Fruit fly (Drosophila melanogaster) whole organism, embryonic: ENCODE data around the gene Targ2.
A peak's percentile ranks its signal among the peaks of the same experiment; 100 is the strongest.

Experiments
- Bgb ChIP-seq: fragments of 200-800 bp; sonication (Bioruptor generic); IDR thresholded peaks from 2 replicates; pipeline ENCODE4 v1.3.6; 2022; ENCODE audit warnings: missing biosample characterization, missing genetic modification characterization; ENCODE audit not compliant: partially characterized antibody
- CG13287 ChIP-seq: fragments of 200-800 bp; sonication (Bioruptor generic); IDR thresholded peaks from 2 replicates; pipeline ENCODE4 v1.3.6; 2022; ENCODE audit warnings: missing biosample characterization, missing genetic modification characterization; ENCODE audit not compliant: partially characterized antibody
- CG14014 ChIP-seq: fragments of 200-800 bp; sonication (Bioruptor generic); IDR thresholded peaks from 2 replicates; pipeline ENCODE4 v1.3.6; 2022; ENCODE audit warnings: missing biosample characterization, missing genetic modification characterization
- CG15514 ChIP-seq: fragments of 200-800 bp; sonication (Bioruptor generic); optimal IDR thresholded peaks from 3 replicates; lab custom pipeline; 2017; ENCODE audit warnings: missing biosample characterization, missing genetic modification characterization, mild to moderate bottlenecking, moderate library complexity, missing genetic modification reagents
- CG1603 ChIP-seq: fragments of 200-800 bp; sonication (Bioruptor generic); optimal IDR thresholded peaks from 2 replicates; lab custom pipeline; 2019; ENCODE audit warnings: missing biosample characterization, mild to moderate bottlenecking, missing genetic modification characterization, moderate library complexity
- CG16815 ChIP-seq: fragments of 200-800 bp; sonication (Bioruptor generic); optimal IDR thresholded peaks from 3 replicates; lab custom pipeline; 2017; ENCODE audit warnings: missing biosample characterization, mild to moderate bottlenecking, missing genetic modification characterization
- CG17385 ChIP-seq: fragments of 200-800 bp; sonication (Bioruptor generic); optimal IDR thresholded peaks from 3 replicates; lab custom pipeline; 2018; ENCODE audit warnings: missing biosample characterization, mild to moderate bottlenecking, missing genetic modification characterization
- CG18619 ChIP-seq: fragments of 200-800 bp; sonication (Bioruptor generic); optimal IDR thresholded peaks from 3 replicates; lab custom pipeline; 2017; ENCODE audit warnings: missing biosample characterization, mild to moderate bottlenecking, missing genetic modification characterization
- CG2875 ChIP-seq: fragments of 200-800 bp; sonication (Bioruptor generic); optimal IDR thresholded peaks from 2 replicates; lab custom pipeline; 2017; ENCODE audit warnings: missing biosample characterization, mild to moderate bottlenecking, missing genetic modification characterization, missing genetic modification reagents
- CG3163 ChIP-seq: fragments of 200-800 bp; sonication (Bioruptor generic); optimal IDR thresholded peaks from 3 replicates; lab custom pipeline; 2016; ENCODE audit warnings: missing biosample characterization, missing genetic modification characterization
- CG32532 ChIP-seq: fragments of 200-800 bp; sonication (Bioruptor generic); IDR thresholded peaks from 2 replicates; pipeline ENCODE4 v1.3.6; 2022; ENCODE audit warnings: missing biosample characterization, missing genetic modification characterization
- CG42726 ChIP-seq: fragments of 200-800 bp; sonication (Bioruptor generic); IDR thresholded peaks from 2 replicates; pipeline ENCODE4 v1.3.6; 2022; ENCODE audit warnings: missing biosample characterization, missing genetic modification characterization; ENCODE audit not compliant: partially characterized antibody
- CG4360 ChIP-seq: fragments of 200-800 bp; sonication (Bioruptor generic); IDR thresholded peaks from 2 replicates; pipeline ENCODE4 v1.3.6; 2022; ENCODE audit warnings: missing biosample characterization, missing genetic modification characterization
- CG5180 ChIP-seq: fragments of 200-800 bp; sonication (Bioruptor generic); optimal IDR thresholded peaks from 3 replicates; lab custom pipeline; 2017; ENCODE audit warnings: missing biosample characterization, missing genetic modification characterization, mild to moderate bottlenecking, moderate library complexity, missing genetic modification reagents
- CG6791 ChIP-seq: fragments of 200-800 bp; sonication (Bioruptor generic); IDR thresholded peaks from 3 replicates; pipeline ENCODE4 v1.3.6; 2022; ENCODE audit warnings: missing biosample characterization, missing genetic modification characterization; ENCODE audit not compliant: partially characterized antibody
- CG8478 ChIP-seq: fragments of >200 bp; optimal IDR thresholded peaks from 2 replicates; lab custom pipeline; 2018
- Deaf1 ChIP-seq: fragments of 200-800 bp; optimal IDR thresholded peaks from 3 replicates; lab custom pipeline; 2019; ENCODE audit warnings: missing biosample characterization, mild to moderate bottlenecking, missing genetic modification characterization, moderate library complexity
- Dek ChIP-seq: fragments of 200-800 bp; sonication (Bioruptor generic); optimal IDR thresholded peaks from 3 replicates; lab custom pipeline; 2019; ENCODE audit warnings: missing biosample characterization, mild to moderate bottlenecking, missing genetic modification characterization, moderate library complexity
- Dll ChIP-seq: fragments of 200-800 bp; sonication (Bioruptor generic); IDR thresholded peaks from 4 replicates; pipeline ENCODE4 v1.3.6; 2022; ENCODE audit warnings: missing biosample characterization, missing genetic modification characterization; ENCODE audit not compliant: partially characterized antibody
- Dp ChIP-seq: fragments of 200-800 bp; sonication (Bioruptor generic); optimal IDR thresholded peaks from 2 replicates; lab custom pipeline; 2018; ENCODE audit warnings: missing biosample characterization, mild to moderate bottlenecking, missing genetic modification characterization, moderate library complexity
- Eip74EF ChIP-seq, 2 experiments: fragments of 200-800 bp in 1 of 2; fragments of >200 bp in 1 of 2; sonication (Bioruptor generic) in 1 of 2; optimal IDR thresholded peaks; 2 replicates each; lab custom pipeline; 2017 to 2019; ENCODE audit warnings: missing biosample characterization in 2 of 2, missing genetic modification characterization in 2 of 2, mild to moderate bottlenecking in 1 of 2, moderate library complexity in 1 of 2
- HLH3B ChIP-seq: fragments of 200-800 bp; sonication (Bioruptor generic); IDR thresholded peaks from 2 replicates; pipeline ENCODE4 v1.3.6; 2022; ENCODE audit warnings: missing biosample characterization, missing genetic modification characterization
- HLHmδ ChIP-seq: fragments of 200-800 bp; sonication (Bioruptor generic); optimal IDR thresholded peaks from 2 replicates; lab custom pipeline; 2018; ENCODE audit warnings: missing biosample characterization, mild to moderate bottlenecking, missing genetic modification characterization, moderate library complexity
- MTF-1 ChIP-seq: fragments of 200-800 bp; sonication (Bioruptor generic); optimal IDR thresholded peaks from 2 replicates; lab custom pipeline; 2018; ENCODE audit warnings: missing biosample characterization, mild to moderate bottlenecking, missing genetic modification characterization, borderline replicate concordance
- Myb ChIP-seq: fragments of 200-800 bp; sonication (Bioruptor generic); optimal IDR thresholded peaks from 2 replicates; lab custom pipeline; 2016; ENCODE audit warnings: missing biosample characterization, missing genetic modification characterization
- Nf-YB ChIP-seq: fragments of 200-800 bp; sonication (Bioruptor generic); optimal IDR thresholded peaks from 3 replicates; lab custom pipeline; 2019; ENCODE audit warnings: missing biosample characterization, mild to moderate bottlenecking, missing genetic modification characterization, moderate library complexity
- Scr ChIP-seq: fragments of 200-800 bp; sonication (Bioruptor generic); IDR thresholded peaks from 2 replicates; pipeline ENCODE4 v1.3.6; 2022; ENCODE audit warnings: missing biosample characterization, missing genetic modification characterization; ENCODE audit not compliant: partially characterized antibody
- Trl ChIP-seq, 3 experiments: fragments of >200 bp in 2 of 3; fragments of 200-800 bp in 1 of 3; sonication (Bioruptor generic) in 1 of 3; optimal IDR thresholded peaks; 2 replicates in 1 of 3; 3 replicates in 2 of 3; lab custom pipeline; 2016 to 2017; ENCODE audit warnings: missing biosample characterization in 1 of 3, missing genetic modification characterization in 1 of 3
- Vsx1 ChIP-seq: fragments of 200-800 bp; sonication (Bioruptor generic); optimal IDR thresholded peaks from 2 replicates; lab custom pipeline; 2017; ENCODE audit warnings: missing biosample characterization, mild to moderate bottlenecking, missing genetic modification characterization, missing genetic modification reagents
- ase ChIP-seq: fragments of 200-800 bp; sonication (Bioruptor generic); IDR thresholded peaks from 3 replicates; pipeline ENCODE4 v1.3.6; 2022; ENCODE audit warnings: missing biosample characterization, missing genetic modification characterization
- bbx ChIP-seq: fragments of 200-800 bp; sonication (Bioruptor generic); IDR thresholded peaks from 2 replicates; pipeline ENCODE4 v1.3.6; 2022; ENCODE audit warnings: missing biosample characterization, missing genetic modification characterization; ENCODE audit not compliant: partially characterized antibody
- bowl ChIP-seq: fragments of 200-800 bp; sonication (Bioruptor generic); IDR thresholded peaks from 2 replicates; pipeline ENCODE4 v1.3.6; 2022; ENCODE audit warnings: missing biosample characterization, missing genetic modification characterization
- ci ChIP-seq: fragments of 200-800 bp; sonication (Bioruptor generic); IDR thresholded peaks from 3 replicates; pipeline ENCODE4 v1.3.6; 2022; ENCODE audit warnings: missing biosample characterization, missing genetic modification characterization
- dan ChIP-seq: fragments of 200-800 bp; sonication (Bioruptor generic); IDR thresholded peaks from 2 replicates; pipeline ENCODE4 v1.3.6; 2022; ENCODE audit warnings: missing biosample characterization, missing genetic modification characterization
- ftz-f1 ChIP-seq: fragments of 200-800 bp; sonication (Bioruptor generic); optimal IDR thresholded peaks from 2 replicates; lab custom pipeline; 2016; ENCODE audit warnings: missing biosample characterization, missing genetic modification characterization
- her ChIP-seq: fragments of 200-800 bp; sonication (Bioruptor generic); optimal IDR thresholded peaks from 2 replicates; lab custom pipeline; 2016; ENCODE audit warnings: missing biosample characterization, missing genetic modification characterization
- hkb ChIP-seq, 2 experiments: fragments of 200-800 bp in 1 of 2; fragments of >200 bp in 1 of 2; sonication (Bioruptor generic) in 1 of 2; IDR thresholded peaks in 1 of 2; optimal IDR thresholded peaks in 1 of 2; 2 replicates each; pipeline versions ENCODE4 v1.3.6 to Lab custom; 2017 to 2022; ENCODE audit warnings: missing biosample characterization in 1 of 2, missing genetic modification characterization in 1 of 2
- lab ChIP-seq: fragments of 200-800 bp; sonication (Bioruptor generic); optimal IDR thresholded peaks from 3 replicates; lab custom pipeline; 2017; ENCODE audit warnings: missing biosample characterization, missing genetic modification characterization, mild to moderate bottlenecking, moderate library complexity, missing genetic modification reagents
- nerfin-2 ChIP-seq: fragments of 200-800 bp; sonication (Bioruptor generic); IDR thresholded peaks from 2 replicates; pipeline ENCODE4 v1.3.6; 2022; ENCODE audit warnings: missing biosample characterization, missing genetic modification characterization; ENCODE audit not compliant: partially characterized antibody
- nom ChIP-seq: fragments of 200-800 bp; sonication (Bioruptor generic); optimal IDR thresholded peaks from 2 replicates; lab custom pipeline; 2017; ENCODE audit warnings: missing biosample characterization, missing genetic modification characterization, mild to moderate bottlenecking, moderate library complexity, missing genetic modification reagents
- scrt ChIP-seq: fragments of 200-800 bp; sonication (Bioruptor generic); optimal IDR thresholded peaks from 2 replicates; lab custom pipeline; 2018; ENCODE audit warnings: missing biosample characterization, mild to moderate bottlenecking, missing genetic modification characterization, moderate library complexity
- sens ChIP-seq: fragments of 200-800 bp; sonication (Bioruptor generic); peaks from one replicate; lab custom pipeline; 2016; ENCODE audit warnings: missing biosample characterization, missing genetic modification characterization
- sim ChIP-seq: fragments of 200-800 bp; sonication (Bioruptor generic); IDR thresholded peaks from 2 replicates; pipeline ENCODE4 v1.3.6; 2022; ENCODE audit warnings: missing biosample characterization, missing genetic modification characterization
- tna ChIP-seq: fragments of 200-800 bp; sonication (Bioruptor generic); IDR thresholded peaks from 2 replicates; pipeline ENCODE4 v1.3.6; 2022; ENCODE audit warnings: missing biosample characterization, missing genetic modification characterization; ENCODE audit not compliant: partially characterized antibody
- zen2 ChIP-seq: fragments of 200-800 bp; sonication (Bioruptor generic); IDR thresholded peaks from 3 replicates; pipeline ENCODE4 v1.3.6; 2022; ENCODE audit warnings: missing biosample characterization, missing genetic modification characterization; ENCODE audit not compliant: partially characterized antibody
- zfh1 ChIP-seq: fragments of 200-800 bp; sonication (Bioruptor generic); IDR thresholded peaks from 3 replicates; pipeline ENCODE4 v1.3.6; 2022; ENCODE audit warnings: missing biosample characterization, missing genetic modification characterization

Targ2 gene

dm6 chr3L:21239999-21240509 is 37.0 kb upstream of the Targ2 start (continued):
- no peak for TF ChIP-seq hkb (optimal IDR thresholded peaks at IDR 0.05; lab: Kevin White, UChicago)
- TF ChIP-seq hkb (GFP tag; IDR thresholded peaks at IDR 0.05; lab: Robert Waterston, UW): peak; percentile 40; the same call in 1 of the 2 replicates
- peak; percentile 75 for TF ChIP-seq Nf-YB (GFP tag; lab: Kevin White, UChicago)
- TF ChIP-seq Dek: no peak
- TF ChIP-seq Scr (GFP tag; lab: Robert Waterston, UW): peak; percentile 31; the same call in 1 of the 2 replicates
- peak; percentile 68 for TF ChIP-seq CG3163 (GFP tag; lab: Kevin White, UChicago)
- TF ChIP-seq CG13287: peak; percentile 71
- peak; percentile 20 for TF ChIP-seq CG1603
- no peak for TF ChIP-seq CG16815 (GFP tag; lab: Kevin White, UChicago)
- peak; percentile 98 for TF ChIP-seq Deaf1
- TF ChIP-seq CG42726 (GFP tag; lab: Robert Waterston, UW): peak; percentile 73
- 0 out of 4 replicates have a peak, but pooled peaks have one; percentile 43 for TF ChIP-seq Dll
- peak; percentile 32; the same call in 1 of the 2 replicates for TF ChIP-seq HLH3B (GFP tag; lab: Robert Waterston, UW)
- TF ChIP-seq CG5180 (GFP tag; lab: Kevin White, UChicago): peak; percentile 24
- TF ChIP-seq tna: peak; percentile 20; the same call in 1 of the 2 replicates
- TF ChIP-seq her (GFP tag; lab: Kevin White, UChicago): peak; percentile 13
- peak; percentile 22 for TF ChIP-seq CG15514
- TF ChIP-seq MTF-1 (GFP tag; lab: Kevin White, UChicago): peak; percentile 57
- TF ChIP-seq CG17385 (GFP tag; lab: Kevin White, UChicago): peak; percentile 30
- no peak for TF ChIP-seq CG18619 (GFP tag; lab: Kevin White, UChicago)
- peak; percentile 12 for TF ChIP-seq CG8478 (lab: Kevin White, UChicago)
- no peak for TF ChIP-seq Dp
- 0 out of 2 replicates have a peak, but pooled peaks have one; percentile 48 for TF ChIP-seq nerfin-2
- peak; percentile 59 for TF ChIP-seq nom (GFP tag; lab: Kevin White, UChicago)
- TF ChIP-seq CG6791 (GFP tag; lab: Robert Waterston, UW): no peak
- TF ChIP-seq Bgb: peak; percentile 52; the same call in 1 of the 2 replicates
- TF ChIP-seq CG32532: peak; percentile 46; the same call in 1 of the 2 replicates
- no peak for TF ChIP-seq sim
- TF ChIP-seq zen2 (GFP tag; lab: Robert Waterston, UW): peak; percentile 76; the same call in 2 of the 3 replicates
- TF ChIP-seq zfh1: no peak
- TF ChIP-seq bowl (GFP tag; lab: Robert Waterston, UW): 0 out of 2 replicates have a peak, but pooled peaks have one; percentile 14
- peak; percentile 55; the same call in 1 of the 2 replicates for TF ChIP-seq bbx (GFP tag; lab: Robert Waterston, UW)
- TF ChIP-seq Vsx1 (GFP tag; lab: Kevin White, UChicago): peak; percentile 5
- peak; percentile 40 for TF ChIP-seq lab (GFP tag; lab: Kevin White, UChicago)
- peak; percentile 29 for TF ChIP-seq CG2875 (GFP tag; lab: Kevin White, UChicago)
- TF ChIP-seq ase (GFP tag; lab: Robert Waterston, UW): no peak
- TF ChIP-seq sens (GFP tag; lab: Kevin White, UChicago): peak; percentile 64
- TF ChIP-seq Myb (GFP tag; lab: Kevin White, UChicago): no peak
- TF ChIP-seq Trl (optimal IDR thresholded peaks at IDR 0.05; lab: Kevin White, UChicago): peak; percentile 81 to 86
- TF ChIP-seq Trl (GFP tag; optimal IDR thresholded peaks at IDR 0.05; lab: Kevin White, UChicago): no peak
- peak in 1 of 2 experiments; percentile 29 for TF ChIP-seq Eip74EF (GFP tag; optimal IDR thresholded peaks at IDR 0.05; lab: Kevin White, UChicago)
- peak; percentile 4 for TF ChIP-seq HLHmδ (GFP tag; lab: Kevin White, UChicago)
- TF ChIP-seq dan (GFP tag; lab: Robert Waterston, UW): no peak
- TF ChIP-seq CG14014 (GFP tag; lab: Robert Waterston, UW): peak; percentile 10; the same call in 1 of the 2 replicates
- peak; percentile 54 for TF ChIP-seq ftz-f1 (GFP tag; lab: Kevin White, UChicago)
- TF ChIP-seq CG4360: peak; percentile 51
- TF ChIP-seq ci (GFP tag; lab: Robert Waterston, UW): peak; percentile 73; the same call in 2 of the 3 replicates
- TF ChIP-seq scrt: peak; percentile 56
